Worm (Caenorhabditis elegans) whole organism, young adult: ENCODE data around the gene rfc-3.

ENCODE experiments used
- C17E4.6 ChIP-seq: fragments of 200-800 bp; sonication (Bioruptor generic); IDR thresholded peaks from 2 replicates; pipeline ENCODE4 v1.3.6; 2022; ENCODE audit warnings: missing genetic modification reagents, missing genetic modification characterization, missing compliant biosample characterization
- F22D6.2 ChIP-seq: sonication (generic microtip); optimal IDR thresholded peaks from 2 replicates; lab custom pipeline; 2016; ENCODE audit warnings: mild to moderate bottlenecking, missing genetic modification characterization, missing compliant biosample characterization
- aptf-2 ChIP-seq: fragments of 200-800 bp; sonication (Bioruptor generic); conservative IDR thresholded peaks from 2 replicates; pipeline ENCODE4 v1.3.6; 2022; ENCODE audit warnings: missing genetic modification reagents, missing genetic modification characterization, missing compliant biosample characterization
- repo-1 ChIP-seq: sonication (generic microtip); optimal IDR thresholded peaks from 2 replicates; lab custom pipeline; 2017; ENCODE audit warnings: mild to moderate bottlenecking, missing genetic modification characterization, missing compliant biosample characterization
- somi-1 ChIP-seq: fragments of 200-800 bp; sonication (Bioruptor generic); optimal IDR thresholded peaks from 2 replicates; lab custom pipeline; 2018; ENCODE audit warnings: mild to moderate bottlenecking, missing genetic modification characterization, missing compliant biosample characterization

DNA sequence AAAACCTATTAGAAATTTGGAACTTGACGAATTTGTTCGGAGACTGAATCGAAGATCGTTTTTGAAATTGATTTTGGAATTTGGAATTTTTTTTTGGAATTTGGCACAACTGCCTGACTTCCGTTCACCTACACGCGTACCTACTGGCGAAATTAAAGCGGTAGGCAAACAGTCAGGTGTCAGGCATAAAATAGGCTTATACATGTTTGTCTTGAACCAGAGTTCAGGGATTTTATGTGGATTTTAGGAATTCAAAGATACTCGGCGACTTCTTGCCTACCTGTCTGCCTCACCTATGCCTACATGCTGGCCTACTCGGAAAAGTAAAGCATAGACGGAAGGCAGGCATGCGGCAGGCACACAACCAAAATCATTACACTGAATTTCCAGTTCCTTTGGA, 17.2 kb upstream of the rfc-3 start:
- no peak for TF ChIP-seq repo-1 (tag; lab: Kevin White, UChicago)
- no peak for TF ChIP-seq aptf-2
- TF ChIP-seq C17E4.6 (GFP tag; lab: Robert Waterston, UW), result no peak
- no peak for TF ChIP-seq somi-1 (GFP tag; lab: Kevin White, UChicago)
- no peak for TF ChIP-seq F22D6.2 (tag; lab: Kevin White, UChicago)
